Fruit fly (Drosophila melanogaster): ENCODE measurements around the gene CG10096.
A peak's percentile ranks its signal among the peaks of the same experiment; 100 is the strongest.

The CG10096 gene

dm6 chr3R:12352003-12352402, 43.8 kb downstream of the CG10096 start, which contains the start of gene CG10041:
TSS of gene CG10041 (minus strand) at chr3R:12352103.
- TF ChIP-seq CG12769 (tag; optimal IDR thresholded peaks at IDR 0.05) (no peak), CG18619 (GFP tag; optimal IDR thresholded peaks at IDR 0.05) (no peak), fd96Cb (tag; optimal IDR thresholded peaks at IDR 0.05) (no peak), Ravus (GFP tag; IDR thresholded peaks at IDR 0.05) (no peak), CG10462 (GFP tag; optimal IDR thresholded peaks at IDR 0.05) (no peak), CG2678 (tag; optimal IDR thresholded peaks at IDR 0.05) (no peak), CG1024 (GFP tag; IDR thresholded peaks at IDR 0.05) (no peak), CG6175 (GFP tag; IDR thresholded peaks at IDR 0.05) (no peak), CG17912 (GFP tag; optimal IDR thresholded peaks at IDR 0.05) (no peak), zf30C (GFP tag; optimal IDR thresholded peaks at IDR 0.05) (no peak)

- TF ChIP-seq CG9727 (GFP tag; optimal IDR thresholded peaks at IDR 0.05): no peak
- TF ChIP-seq sd (tag; optimal IDR thresholded peaks at IDR 0.05): no peak
- peak; percentile 55; the same call in 1 of the 2 replicates for TF ChIP-seq vvl (GFP tag; IDR thresholded peaks at IDR 0.05)
- TF ChIP-seq CG6254 (GFP tag; optimal IDR thresholded peaks at IDR 0.05): no peak
- peak; percentile 97 for TF ChIP-seq amos (GFP tag; IDR thresholded peaks at IDR 0.05; ENCODE audit: partially characterized antibody)
- TF ChIP-seq zen (tag; optimal IDR thresholded peaks at IDR 0.05): no peak
- TF ChIP-seq CG33213 (GFP tag; optimal IDR thresholded peaks at IDR 0.05): peak; percentile 67
- no peak for TF ChIP-seq CG7745 (tag; optimal IDR thresholded peaks at IDR 0.05)
- peak; percentile 63 for TF ChIP-seq CG30403 (GFP tag; optimal IDR thresholded peaks at IDR 0.05)
- TF ChIP-seq inv (GFP tag; IDR thresholded peaks at IDR 0.05; ENCODE audit: partially characterized antibody): peak; percentile 93
- no peak for TF ChIP-seq fu2 (GFP tag; optimal IDR thresholded peaks at IDR 0.05)
- peak; percentile 22 for TF ChIP-seq CG3995 (GFP tag; optimal IDR thresholded peaks at IDR 0.05)
- TF ChIP-seq CG1602 (GFP tag; optimal IDR thresholded peaks at IDR 0.05): no peak
- peak; percentile 92 for TF ChIP-seq chinmo (GFP tag; IDR thresholded peaks at IDR 0.05; ENCODE audit: partially characterized antibody)
- peak; percentile 94 for TF ChIP-seq unc-4 (GFP tag; IDR thresholded peaks at IDR 0.05; ENCODE audit: partially characterized antibody)
- TF ChIP-seq Dip3 (GFP tag; optimal IDR thresholded peaks at IDR 0.05): peak; percentile 6
- no peak for TF ChIP-seq B-H2 (GFP tag; optimal IDR thresholded peaks at IDR 0.05)
- TF ChIP-seq Trl (optimal IDR thresholded peaks at IDR 0.05): no peak
- TF ChIP-seq Trl (GFP tag; optimal IDR thresholded peaks at IDR 0.05): peak; percentile 0
- TF ChIP-seq CG12659 (GFP tag; optimal IDR thresholded peaks at IDR 0.05): peak; percentile 62
- peak; percentile 55 for TF ChIP-seq CG10267 (tag; optimal IDR thresholded peaks at IDR 0.05)
- TF ChIP-seq Fer2 (tag; optimal IDR thresholded peaks at IDR 0.05): no peak
- peak; percentile 54 for TF ChIP-seq Hmr (GFP tag; optimal IDR thresholded peaks at IDR 0.05)
- peak; percentile 76 for TF ChIP-seq HmgZ (tag; optimal IDR thresholded peaks at IDR 0.05)
- TF ChIP-seq ash1 (GFP tag; optimal IDR thresholded peaks at IDR 0.05): no peak
- TF ChIP-seq Sox102F (GFP tag; optimal IDR thresholded peaks at IDR 0.05): peak; percentile 20
- peak; percentile 21 for TF ChIP-seq CG13775 (GFP tag; optimal IDR thresholded peaks at IDR 0.05)
- TF ChIP-seq MBD-R2 (GFP tag; IDR thresholded peaks at IDR 0.05): peak; percentile 100
- peak; percentile 92 for TF ChIP-seq CG34224 (GFP tag; IDR thresholded peaks at IDR 0.05; ENCODE audit: partially characterized antibody)
- peak; percentile 56 for TF ChIP-seq tin (GFP tag; optimal IDR thresholded peaks at IDR 0.05)
- peak; percentile 43 to 53 for TF ChIP-seq Hr51 (GFP tag; optimal IDR thresholded peaks at IDR 0.05)
- TF ChIP-seq Sry-δ (GFP tag; optimal IDR thresholded peaks at IDR 0.05): peak; percentile 95
- TF ChIP-seq eyg (GFP tag; optimal IDR thresholded peaks at IDR 0.05): no peak
- TF ChIP-seq gt (GFP tag; IDR thresholded peaks at IDR 0.05): no peak
- TF ChIP-seq TFAM (GFP tag; optimal IDR thresholded peaks at IDR 0.05): no peak
- peak; percentile 95 for TF ChIP-seq bbx (GFP tag; IDR thresholded peaks at IDR 0.05; ENCODE audit: partially characterized antibody)
- TF ChIP-seq ftz-f1 (GFP tag; optimal IDR thresholded peaks at IDR 0.05): peak; percentile 86
- no peak for TF ChIP-seq Poxn (GFP tag; IDR thresholded peaks at IDR 0.05)
- peak; percentile 59; the same call in 2 of the 3 replicates for TF ChIP-seq Dbx (GFP tag; IDR thresholded peaks at IDR 0.05)
- no peak for TF ChIP-seq hth (optimal IDR thresholded peaks at IDR 0.05)
Measured at dm6 chr3R:12350497-12350896, 45.3 kb downstream of the CG10096 start, which contains the start of gene CG10038. TSS of gene CG10038 (minus strand) at chr3R:12350644.
